Worm (Caenorhabditis elegans) whole organism, early embryonic: Measurements from ENCODE around the gene catp-7.

Source experiments
- F13C5.2 ChIP-seq: sonication (generic microtip); optimal IDR thresholded peaks from 2 replicates; lab custom pipeline; 2017; ENCODE audit warnings: mild to moderate bottlenecking, missing genetic modification characterization, inconsistent platforms, missing compliant biosample characterization
- ama-1 ChIP-seq: fragments of 150-350 bp; optimal IDR thresholded peaks from 2 replicates; lab custom pipeline; 2014
- ceh-13 ChIP-seq: fragments of 200-800 bp; sonication (Bioruptor generic); optimal IDR thresholded peaks from 2 replicates; lab custom pipeline; 2018; ENCODE audit warnings: mild to moderate bottlenecking, missing genetic modification characterization, missing compliant biosample characterization
- flt-1 ChIP-seq: fragments of 200-800 bp; sonication (Bioruptor generic); IDR thresholded peaks from 2 replicates; pipeline ENCODE4 v1.3.6; 2022; ENCODE audit warnings: missing genetic modification characterization, missing compliant biosample characterization
- pes-1 ChIP-seq: fragments of 200-800 bp; sonication (Bioruptor generic); IDR thresholded peaks from 2 replicates; pipeline ENCODE4 v1.3.6; 2022; ENCODE audit warnings: missing genetic modification reagents, missing genetic modification characterization, missing compliant biosample characterization
- tra-4 ChIP-seq: sonication (generic microtip); optimal IDR thresholded peaks from 2 replicates; lab custom pipeline; 2017; ENCODE audit warnings: missing genetic modification characterization, missing compliant biosample characterization

- TF ChIP-seq ceh-13 (GFP tag; lab: Kevin White, UChicago) (no peak), ama-1 (no peak), F13C5.2 (no peak), tra-4 (tag; lab: Kevin White, UChicago) (no peak), flt-1 (no peak), pes-1 (GFP tag; lab: Robert Waterston, UW) (no peak)
Observed at ce11 chrIV:8608204-8608603, 22.4 kb downstream of the catp-7 start.
